Fruit fly (Drosophila melanogaster) whole organism, embryonic: ENCODE measurements around the gene CG42815.

Experiments used
- Abd-B ChIP-seq: fragments of 200-800 bp; sonication (Bioruptor generic); optimal IDR thresholded peaks from 2 replicates; lab custom pipeline; 2018; ENCODE audit warnings: missing biosample characterization, mild to moderate bottlenecking, missing genetic modification characterization, moderate library complexity
- Asciz ChIP-seq: fragments of 200-800 bp; sonication (Bioruptor generic); optimal IDR thresholded peaks from 2 replicates; lab custom pipeline; 2017; ENCODE audit warnings: missing biosample characterization, mild to moderate bottlenecking, missing genetic modification characterization, missing genetic modification reagents
- CG1024 ChIP-seq: fragments of 200-800 bp; sonication (Bioruptor generic); IDR thresholded peaks from 2 replicates; pipeline ENCODE4 v1.3.6; 2022; ENCODE audit warnings: missing biosample characterization, missing genetic modification characterization
- CG10321 ChIP-seq: fragments of 200-800 bp; sonication (Bioruptor generic); IDR thresholded peaks from 2 replicates; pipeline ENCODE4 v1.3.6; 2022; ENCODE audit warnings: missing biosample characterization, missing genetic modification characterization
- CG10565 ChIP-seq: fragments of 200-800 bp; sonication (Bioruptor generic); optimal IDR thresholded peaks from 3 replicates; lab custom pipeline; 2016; ENCODE audit warnings: missing biosample characterization, mild to moderate bottlenecking, missing genetic modification characterization
- CG11085 ChIP-seq: fragments of 200-800 bp; sonication (Bioruptor generic); IDR thresholded peaks from 2 replicates; pipeline ENCODE4 v1.3.6; 2022; ENCODE audit warnings: missing biosample characterization, missing genetic modification characterization
- CG1233 ChIP-seq: fragments of 200-800 bp; sonication (Bioruptor generic); optimal IDR thresholded peaks from 4 replicates; lab custom pipeline; 2018; ENCODE audit warnings: missing biosample characterization, mild to moderate bottlenecking, missing genetic modification characterization
- CG13296 ChIP-seq: fragments of 200-800 bp; sonication (Bioruptor generic); optimal IDR thresholded peaks from 3 replicates; lab custom pipeline; 2018; ENCODE audit warnings: missing biosample characterization, mild to moderate bottlenecking, missing genetic modification characterization
- CG14441 ChIP-seq: fragments of 200-800 bp; sonication (Bioruptor generic); IDR thresholded peaks from 2 replicates; pipeline ENCODE4 v1.3.6; 2022; ENCODE audit warnings: missing biosample characterization, missing genetic modification characterization
- CG14667 ChIP-seq: fragments of 200-800 bp; sonication (Bioruptor generic); IDR thresholded peaks from 2 replicates; pipeline ENCODE4 v1.3.6; 2022; ENCODE audit warnings: missing biosample characterization, missing genetic modification characterization
- CG15073 ChIP-seq: fragments of 200-800 bp; sonication (Bioruptor generic); optimal IDR thresholded peaks from 2 replicates; lab custom pipeline; 2016; ENCODE audit warnings: missing biosample characterization, missing genetic modification characterization
- CG17186 ChIP-seq: fragments of 200-800 bp; sonication (Bioruptor generic); optimal IDR thresholded peaks from 3 replicates; lab custom pipeline; 2017; ENCODE audit warnings: missing biosample characterization, missing genetic modification reagents, missing genetic modification characterization
- CG18262 ChIP-seq: fragments of 200-800 bp; optimal IDR thresholded peaks from 3 replicates; lab custom pipeline; 2019; ENCODE audit warnings: missing biosample characterization, mild to moderate bottlenecking, missing genetic modification characterization, moderate library complexity
- CG18764 ChIP-seq: fragments of 200-800 bp; sonication (Bioruptor generic); optimal IDR thresholded peaks from 3 replicates; lab custom pipeline; 2016; ENCODE audit warnings: missing biosample characterization, missing genetic modification characterization
- CG2120 ChIP-seq: fragments of 200-800 bp; sonication (Bioruptor generic); optimal IDR thresholded peaks from 3 replicates; lab custom pipeline; 2016; ENCODE audit warnings: missing biosample characterization, missing genetic modification characterization
- CG2202 ChIP-seq: fragments of 200-800 bp; sonication (Bioruptor generic); optimal IDR thresholded peaks from 2 replicates; lab custom pipeline; 2018; ENCODE audit warnings: missing biosample characterization, mild to moderate bottlenecking, missing genetic modification characterization
- CG31365 ChIP-seq: fragments of 200-800 bp; sonication (Bioruptor generic); optimal IDR thresholded peaks from 2 replicates; lab custom pipeline; 2018; ENCODE audit warnings: missing biosample characterization, mild to moderate bottlenecking, missing genetic modification characterization
- CG4820 ChIP-seq: fragments of 200-800 bp; sonication (Bioruptor generic); optimal IDR thresholded peaks from 3 replicates; lab custom pipeline; 2016; ENCODE audit warnings: missing biosample characterization, missing genetic modification characterization
- CG6254 ChIP-seq: fragments of 200-800 bp; sonication (Bioruptor generic); optimal IDR thresholded peaks from 3 replicates; lab custom pipeline; 2017; ENCODE audit warnings: mild to moderate bottlenecking, missing biosample characterization, missing genetic modification reagents, missing genetic modification characterization
- CG7271 ChIP-seq: fragments of 200-800 bp; sonication (Bioruptor generic); optimal IDR thresholded peaks from 2 replicates; lab custom pipeline; 2018; ENCODE audit warnings: missing biosample characterization, mild to moderate bottlenecking, missing genetic modification characterization, moderate library complexity
- CG8359 ChIP-seq: fragments of 200-800 bp; sonication (Bioruptor generic); optimal IDR thresholded peaks from 2 replicates; lab custom pipeline; 2017; ENCODE audit warnings: missing biosample characterization, mild to moderate bottlenecking, missing genetic modification characterization, borderline replicate concordance
- CG8944 ChIP-seq: fragments of 200-800 bp; sonication (Bioruptor generic); optimal IDR thresholded peaks from 3 replicates; lab custom pipeline; 2016; ENCODE audit warnings: missing biosample characterization, missing genetic modification characterization
- CG9215 ChIP-seq: fragments of 200-800 bp; sonication (Bioruptor generic); IDR thresholded peaks from 2 replicates; pipeline ENCODE4 v1.3.6; 2022; ENCODE audit warnings: missing biosample characterization, missing genetic modification characterization
- D19A ChIP-seq: fragments of 200-800 bp; optimal IDR thresholded peaks from 3 replicates; lab custom pipeline; 2019; ENCODE audit warnings: missing biosample characterization, mild to moderate bottlenecking, missing genetic modification characterization, moderate library complexity
- Dp ChIP-seq: fragments of 200-800 bp; sonication (Bioruptor generic); optimal IDR thresholded peaks from 2 replicates; lab custom pipeline; 2018; ENCODE audit warnings: missing biosample characterization, mild to moderate bottlenecking, missing genetic modification characterization, moderate library complexity
- E2f1 ChIP-seq: fragments of 200-800 bp; sonication (Bioruptor generic); IDR thresholded peaks from 2 replicates; pipeline ENCODE4 v1.3.6; 2022; ENCODE audit warnings: missing biosample characterization, missing genetic modification characterization
- Fer3 ChIP-seq: fragments of 200-800 bp; sonication (Bioruptor generic); optimal IDR thresholded peaks from 2 replicates; lab custom pipeline; 2018; ENCODE audit warnings: missing biosample characterization, mild to moderate bottlenecking, missing genetic modification characterization, moderate library complexity
- H15 ChIP-seq: fragments of 200-800 bp; sonication (Bioruptor generic); IDR thresholded peaks from 3 replicates; pipeline ENCODE4 v1.3.6; 2022; ENCODE audit warnings: missing biosample characterization, missing genetic modification characterization
- Hmx ChIP-seq: fragments of 200-800 bp; sonication (Bioruptor generic); optimal IDR thresholded peaks from 2 replicates; lab custom pipeline; 2016; ENCODE audit warnings: missing biosample characterization, missing genetic modification characterization
- Hr78 ChIP-seq, 2 experiments: fragments of 200-800 bp in 1 of 2; fragments of >200 bp in 1 of 2; sonication (Bioruptor generic) in 1 of 2; optimal IDR thresholded peaks; 2 replicates each; lab custom pipeline; 2017 to 2019; ENCODE audit warnings: missing biosample characterization in 2 of 2, missing genetic modification characterization in 2 of 2, mild to moderate bottlenecking in 1 of 2, moderate library complexity in 1 of 2
- Mes4 ChIP-seq: fragments of 200-800 bp; sonication (Bioruptor generic); optimal IDR thresholded peaks from 2 replicates; lab custom pipeline; 2016; ENCODE audit warnings: missing biosample characterization, missing genetic modification characterization
- Optix ChIP-seq: fragments of 200-800 bp; sonication (Bioruptor generic); IDR thresholded peaks from 3 replicates; pipeline ENCODE4 v1.3.6; 2022; ENCODE audit warnings: missing biosample characterization, missing genetic modification characterization
- Poxn ChIP-seq: fragments of 200-800 bp; sonication (Bioruptor generic); IDR thresholded peaks from 2 replicates; pipeline ENCODE4 v1.3.6; 2022; ENCODE audit warnings: missing biosample characterization, missing genetic modification characterization
- Xrp1 ChIP-seq: fragments of 200-800 bp; sonication (Bioruptor generic); IDR thresholded peaks from 2 replicates; pipeline ENCODE4 v1.3.6; 2022; ENCODE audit warnings: missing biosample characterization, missing genetic modification characterization
- cas ChIP-seq: fragments of 200-800 bp; sonication (Bioruptor generic); IDR thresholded peaks from 2 replicates; pipeline ENCODE4 v1.3.6; 2022; ENCODE audit warnings: missing biosample characterization, missing genetic modification characterization
- chm ChIP-seq: fragments of 200-800 bp; sonication (Bioruptor generic); IDR thresholded peaks from 2 replicates; pipeline ENCODE4 v1.3.6; 2022; ENCODE audit warnings: missing biosample characterization, missing genetic modification characterization
- ci ChIP-seq: fragments of 200-800 bp; sonication (Bioruptor generic); IDR thresholded peaks from 3 replicates; pipeline ENCODE4 v1.3.6; 2022; ENCODE audit warnings: missing biosample characterization, missing genetic modification characterization
- fu2 ChIP-seq: fragments of 200-800 bp; sonication (Bioruptor generic); optimal IDR thresholded peaks from 2 replicates; lab custom pipeline; 2016; ENCODE audit warnings: missing biosample characterization, missing genetic modification characterization
- ken ChIP-seq: fragments of 200-800 bp; sonication (Bioruptor generic); IDR thresholded peaks from 3 replicates; pipeline ENCODE4 v1.3.6; 2022; ENCODE audit warnings: missing biosample characterization, missing genetic modification characterization
- lbe ChIP-seq: fragments of 200-800 bp; sonication (Bioruptor generic); optimal IDR thresholded peaks from 2 replicates; lab custom pipeline; 2016; ENCODE audit warnings: missing biosample characterization, mild to moderate bottlenecking, missing genetic modification characterization
- mirr ChIP-seq: fragments of 200-800 bp; sonication (Bioruptor generic); optimal IDR thresholded peaks from 3 replicates; lab custom pipeline; 2018; ENCODE audit warnings: missing biosample characterization, mild to moderate bottlenecking, missing genetic modification characterization
- peb ChIP-seq: fragments of 200-800 bp; sonication (Bioruptor generic); IDR thresholded peaks from 2 replicates; pipeline ENCODE4 v1.3.6; 2022; ENCODE audit warnings: missing biosample characterization, missing genetic modification characterization
- repo ChIP-seq: fragments of 200-800 bp; sonication (Bioruptor generic); optimal IDR thresholded peaks from 2 replicates; lab custom pipeline; 2016; ENCODE audit warnings: missing biosample characterization, missing genetic modification characterization
- ro ChIP-seq: fragments of 200-800 bp; sonication (Bioruptor generic); IDR thresholded peaks from 2 replicates; pipeline ENCODE4 v1.3.6; 2022; ENCODE audit warnings: missing biosample characterization, missing genetic modification characterization
- so ChIP-seq: fragments of 200-800 bp; sonication (Bioruptor generic); IDR thresholded peaks from 3 replicates; pipeline ENCODE4 v1.3.6; 2022; ENCODE audit warnings: missing biosample characterization, missing genetic modification characterization
- sqz ChIP-seq: fragments of 200-800 bp; sonication (Bioruptor generic); optimal IDR thresholded peaks from 3 replicates; lab custom pipeline; 2018; ENCODE audit warnings: missing biosample characterization, mild to moderate bottlenecking, missing genetic modification characterization
- stwl ChIP-seq: fragments of 200-800 bp; sonication (Bioruptor generic); optimal IDR thresholded peaks from 3 replicates; lab custom pipeline; 2018; ENCODE audit warnings: missing biosample characterization, mild to moderate bottlenecking, missing genetic modification characterization, moderate library complexity
- trem ChIP-seq: fragments of 200-800 bp; optimal IDR thresholded peaks from 3 replicates; lab custom pipeline; 2019; ENCODE audit warnings: missing biosample characterization, mild to moderate bottlenecking, missing genetic modification characterization, moderate library complexity
- trh ChIP-seq: fragments of 200-800 bp; sonication (Bioruptor generic); optimal IDR thresholded peaks from 2 replicates; lab custom pipeline; 2016; ENCODE audit warnings: missing biosample characterization, missing genetic modification characterization
- vfl ChIP-seq: fragments of 200-800 bp; sonication (Bioruptor generic); optimal IDR thresholded peaks from 2 replicates; lab custom pipeline; 2016; ENCODE audit warnings: missing biosample characterization, missing genetic modification characterization
- vvl ChIP-seq: fragments of 200-800 bp; sonication (Bioruptor generic); IDR thresholded peaks from 2 replicates; pipeline ENCODE4 v1.3.6; 2022; ENCODE audit warnings: missing biosample characterization, missing genetic modification characterization
- zen ChIP-seq: fragments of 200-800 bp; sonication (Bioruptor generic); optimal IDR thresholded peaks from 3 replicates; lab custom pipeline; 2018; ENCODE audit warnings: missing biosample characterization, mild to moderate bottlenecking, missing genetic modification characterization, moderate library complexity
- zfh1 ChIP-seq: fragments of 200-800 bp; sonication (Bioruptor generic); IDR thresholded peaks from 3 replicates; pipeline ENCODE4 v1.3.6; 2022; ENCODE audit warnings: missing biosample characterization, missing genetic modification characterization

The CG42815 gene

DNA sequence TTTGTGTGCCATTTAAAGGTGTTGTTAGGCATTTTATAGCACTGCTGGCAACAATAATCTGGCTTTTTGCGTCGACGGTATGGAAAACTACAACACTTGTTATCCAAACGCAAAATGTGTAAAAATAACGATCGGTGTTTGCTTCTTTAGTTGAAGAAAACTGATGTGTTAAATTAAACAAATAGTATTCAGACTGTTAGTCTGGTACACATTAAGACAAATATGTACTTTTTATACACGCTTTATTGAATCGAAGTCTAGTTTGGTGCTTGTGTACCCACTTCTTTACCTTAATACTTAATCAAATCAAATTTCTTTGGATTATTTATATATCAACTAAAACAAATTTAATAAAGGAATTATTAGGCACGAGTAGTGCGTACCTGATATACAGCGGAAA, 209 bp upstream of the CG42815 start (continued):
- no peak for TF ChIP-seq ci
- TF ChIP-seq CG2202 (tag; lab: Kevin White, UChicago): no peak
- TF ChIP-seq peb (GFP tag; lab: Robert Waterston, UW): no peak
- TF ChIP-seq CG8359 (GFP tag; lab: Kevin White, UChicago): no peak
- TF ChIP-seq Hmx (GFP tag; lab: Kevin White, UChicago): no peak
- no peak for TF ChIP-seq trh (GFP tag; lab: Kevin White, UChicago)
- no peak for TF ChIP-seq so (GFP tag; lab: Robert Waterston, UW)
- TF ChIP-seq CG11085: no peak
- TF ChIP-seq ro: no peak
- TF ChIP-seq CG8944 (GFP tag; lab: Kevin White, UChicago): no peak
- no peak for TF ChIP-seq CG10565 (GFP tag; lab: Kevin White, UChicago)
- no peak for TF ChIP-seq mirr
- TF ChIP-seq vfl: no peak
- no peak for TF ChIP-seq Mes4
- TF ChIP-seq Fer3 (tag; lab: Kevin White, UChicago): peak; percentile 81
- no peak for TF ChIP-seq CG15073
- no peak for TF ChIP-seq CG18764
- no peak for TF ChIP-seq CG7271 (tag; lab: Kevin White, UChicago)
- TF ChIP-seq chm: no peak
- TF ChIP-seq zfh1 (GFP tag; lab: Robert Waterston, UW): no peak
- no peak for TF ChIP-seq CG6254
- no peak for TF ChIP-seq Optix (GFP tag; lab: Robert Waterston, UW)
- no peak for TF ChIP-seq CG1024 (GFP tag; lab: Robert Waterston, UW)
- TF ChIP-seq Xrp1 (GFP tag; lab: Robert Waterston, UW): no peak
- TF ChIP-seq CG1233 (GFP tag; lab: Kevin White, UChicago): peak; percentile 40
- no peak for TF ChIP-seq sqz
- no peak for TF ChIP-seq CG18262 (tag; lab: Kevin White, UChicago)
- no peak for TF ChIP-seq CG14667
- peak; percentile 62 for TF ChIP-seq CG2120
- no peak for TF ChIP-seq Dp (GFP tag; lab: Kevin White, UChicago)
- no peak for TF ChIP-seq Asciz
- no peak for TF ChIP-seq lbe (GFP tag; lab: Kevin White, UChicago)
- TF ChIP-seq E2f1 (GFP tag; lab: Robert Waterston, UW): no peak
- no peak for TF ChIP-seq stwl (tag; lab: Kevin White, UChicago)
- TF ChIP-seq cas (GFP tag; lab: Robert Waterston, UW): no peak
- no peak for TF ChIP-seq CG17186
- TF ChIP-seq Hr78 (GFP tag; optimal IDR thresholded peaks at IDR 0.05; lab: Kevin White, UChicago): no peak
- TF ChIP-seq CG31365 (tag; lab: Kevin White, UChicago): peak; percentile 23
- TF ChIP-seq ken: no peak
- TF ChIP-seq zen (tag; lab: Kevin White, UChicago): no peak
- TF ChIP-seq CG14441 (GFP tag; lab: Robert Waterston, UW): no peak
- TF ChIP-seq repo (GFP tag; lab: Kevin White, UChicago): no peak
- TF ChIP-seq vvl (GFP tag; lab: Robert Waterston, UW): no peak
- TF ChIP-seq fu2 (GFP tag; lab: Kevin White, UChicago): no peak
- TF ChIP-seq trem (tag; lab: Kevin White, UChicago): no peak
- no peak for TF ChIP-seq H15
- TF ChIP-seq CG9215 (GFP tag; lab: Robert Waterston, UW): no peak
- TF ChIP-seq CG10321 (GFP tag; lab: Robert Waterston, UW): no peak
- no peak for TF ChIP-seq Abd-B
- no peak for TF ChIP-seq CG4820
- TF ChIP-seq CG13296 (GFP tag; lab: Kevin White, UChicago): no peak
- no peak for TF ChIP-seq D19A (tag; lab: Kevin White, UChicago)
- TF ChIP-seq Poxn (GFP tag; lab: Robert Waterston, UW): no peak
